Fruit fly (Drosophila melanogaster): ENCODE data around the gene CG6244.

CG6244 gene

DNA sequence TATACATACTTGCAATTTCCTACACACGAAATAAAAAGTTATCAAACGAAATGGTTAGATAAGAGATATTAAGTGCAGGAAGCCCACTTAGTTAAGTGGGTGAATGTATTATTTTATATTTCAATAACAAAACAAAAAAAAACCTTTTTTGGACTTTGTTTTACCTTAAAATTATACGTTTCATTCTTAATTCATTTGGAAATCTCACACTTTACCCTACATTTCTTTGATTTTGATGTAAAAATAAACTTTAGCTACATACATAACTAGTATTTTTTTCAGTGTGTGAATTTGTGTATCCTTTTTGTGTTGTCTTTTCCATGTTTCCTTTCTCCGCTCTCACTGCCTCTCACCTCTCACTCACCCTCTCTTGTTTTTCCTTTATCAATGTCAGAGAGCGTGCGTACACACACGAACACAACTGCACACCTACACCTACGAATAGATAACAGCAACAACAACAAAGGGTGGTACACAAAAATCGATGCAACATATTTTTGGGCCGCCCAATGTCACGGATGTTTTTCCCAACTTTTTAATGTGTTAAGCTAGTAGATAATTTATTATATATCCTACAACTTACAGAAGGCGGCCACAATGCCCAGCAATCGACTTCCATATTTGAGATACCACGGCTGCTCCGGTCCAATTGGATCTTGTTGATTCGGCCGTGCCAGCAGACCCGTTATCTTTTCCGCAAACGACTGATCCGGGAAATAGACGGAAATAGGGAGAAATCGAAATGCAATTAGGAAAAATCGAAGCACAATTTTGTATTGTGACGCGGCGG lies 7.4 kb downstream of the CG6244 start (continued):
- TF ChIP-seq CG17829 (tag; optimal IDR thresholded peaks at IDR 0.05) (peak; percentile 51), ttk (GFP tag; IDR thresholded peaks at IDR 0.05) (no peak; the same call in 1 of the 2 replicates), crp (GFP tag; optimal IDR thresholded peaks at IDR 0.05) (peak in 1 of 2 experiments; percentile 11), Antp (GFP tag; optimal IDR thresholded peaks at IDR 0.05) (no peak), ATbp (GFP tag; optimal IDR thresholded peaks at IDR 0.05) (peak; percentile 68), vvl (GFP tag; IDR thresholded peaks at IDR 0.05) (peak; percentile 69), fd96Cb (tag; optimal IDR thresholded peaks at IDR 0.05) (peak; percentile 71), CG3281 (GFP tag; optimal IDR thresholded peaks at IDR 0.05) (peak; percentile 77), pb (GFP tag; optimal IDR thresholded peaks at IDR 0.05) (no peak), CG2712 (tag; optimal IDR thresholded peaks at IDR 0.05) (peak; percentile 82), tin (GFP tag; optimal IDR thresholded peaks at IDR 0.05) (peak; percentile 72), CG16779 (GFP tag; IDR thresholded peaks at IDR 0.05) (no peak), ac (GFP tag; optimal IDR thresholded peaks at IDR 0.05) (no peak), Pdp1 (GFP tag; optimal IDR thresholded peaks at IDR 0.05) (peak; percentile 59 to 65), Poxn (GFP tag; IDR thresholded peaks at IDR 0.05) (no peak), Ssrp (tag; optimal IDR thresholded peaks at IDR 0.05) (peak; percentile 53), tup (GFP tag; optimal IDR thresholded peaks at IDR 0.05) (no peak), gcm (GFP tag; optimal IDR thresholded peaks at IDR 0.05) (peak; percentile 76), Deaf1 (tag; optimal IDR thresholded peaks at IDR 0.05) (peak; percentile 38), CG11723 (GFP tag; optimal IDR thresholded peaks at IDR 0.05) (peak; percentile 38), sens (GFP tag) (peak; percentile 94), B-H1 (GFP tag; IDR thresholded peaks at IDR 0.05) (peak; percentile 36; the same call in 1 of the 3 replicates), CG17328 (GFP tag; IDR thresholded peaks at IDR 0.05) (peak; percentile 54), Rx (GFP tag; IDR thresholded peaks at IDR 0.05) (no peak; the same call in 1 of the 2 replicates), Atf3 (GFP tag; optimal IDR thresholded peaks at IDR 0.05) (no peak), CG15514 (GFP tag; optimal IDR thresholded peaks at IDR 0.05) (no peak), CG30403 (GFP tag; optimal IDR thresholded peaks at IDR 0.05) (peak; percentile 87), Sry-β (GFP tag; optimal IDR thresholded peaks at IDR 0.05) (no peak), twi (tag; optimal IDR thresholded peaks at IDR 0.05) (peak; percentile 8), en (GFP tag; optimal IDR thresholded peaks at IDR 0.05) (no peak), CG6765 (GFP tag; optimal IDR thresholded peaks at IDR 0.05) (peak; percentile 59), CG15073 (GFP tag; optimal IDR thresholded peaks at IDR 0.05) (no peak), gro (GFP tag; optimal IDR thresholded peaks at IDR 0.05) (peak; percentile 8), Gug (GFP tag; IDR thresholded peaks at IDR 0.05) (no peak), fd3F (GFP tag; optimal IDR thresholded peaks at IDR 0.05) (peak; percentile 42), CG6175 (GFP tag; IDR thresholded peaks at IDR 0.05) (no peak), Lim3 (GFP tag; IDR thresholded peaks at IDR 0.05) (no peak), zf30C (GFP tag; optimal IDR thresholded peaks at IDR 0.05) (peak; percentile 95), ind (GFP tag; optimal IDR thresholded peaks at IDR 0.05) (peak; percentile 67), odd (GFP tag; optimal IDR thresholded peaks at IDR 0.05) (peak; percentile 36), CG14667 (GFP tag; IDR thresholded peaks at IDR 0.05) (no peak; the same call in 1 of the 2 replicates), CG30020 (tag; optimal IDR thresholded peaks at IDR 0.05) (no peak), CoRest (tag; optimal IDR thresholded peaks at IDR 0.05) (peak; percentile 77), peb (GFP tag; IDR thresholded peaks at IDR 0.05) (no peak), CG11085 (GFP tag; IDR thresholded peaks at IDR 0.05) (no peak), Chrac-16 (GFP tag; optimal IDR thresholded peaks at IDR 0.05) (peak; percentile 65), mam (GFP tag; optimal IDR thresholded peaks at IDR 0.05) (peak; percentile 65), Myb (GFP tag; optimal IDR thresholded peaks at IDR 0.05) (peak; percentile 6), CG3838 (GFP tag; optimal IDR thresholded peaks at IDR 0.05) (no peak), E2f1 (GFP tag; IDR thresholded peaks at IDR 0.05) (peak; percentile 56; the same call in 1 of the 2 replicates)

Data from whole organism, embryonic.